Fruit fly (Drosophila melanogaster): Measurements from ENCODE around the gene Osi2.

DNA sequence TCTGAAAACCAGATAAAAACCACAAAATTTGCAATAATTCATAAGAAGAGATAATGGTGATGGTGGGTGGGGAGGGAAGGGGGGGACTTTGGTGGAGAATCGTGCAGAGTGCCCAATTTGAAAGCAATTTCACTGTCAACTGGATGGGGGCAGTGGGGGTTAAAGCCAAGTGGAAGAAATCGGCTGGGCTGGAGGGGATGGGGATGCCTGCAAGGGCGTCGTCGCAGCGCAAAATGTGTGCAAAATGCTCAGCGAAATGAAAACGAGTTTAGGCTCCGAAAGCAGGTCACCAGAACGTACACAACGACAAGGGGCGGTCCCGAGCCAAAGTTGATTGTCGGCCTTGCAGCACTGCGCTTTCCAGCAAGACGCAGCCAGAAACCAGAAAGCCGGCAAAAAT lies 43.6 kb downstream of the Osi2 start:
- no peak for TF ChIP-seq CG8478 (optimal IDR thresholded peaks at IDR 0.05)
- TF ChIP-seq CTCF (optimal IDR thresholded peaks at IDR 0.05) = no peak

Measured in S2 (cell line).